Worm (Caenorhabditis elegans) whole organism, late embryonic: Measurements from ENCODE around the gene B0222.11.

Experiments used
- ama-1 ChIP-seq: fragments of 150-350 bp; optimal IDR thresholded peaks from 2 replicates; lab custom pipeline; 2014
- ceh-18 ChIP-seq: sonication (generic microtip); optimal IDR thresholded peaks from 2 replicates; lab custom pipeline; 2016; ENCODE audit warnings: missing genetic modification characterization, missing compliant biosample characterization
- ceh-22 ChIP-seq: sonication (generic microtip); optimal IDR thresholded peaks from 2 replicates; lab custom pipeline; 2017; ENCODE audit warnings: missing biosample characterization, missing genetic modification characterization
- elt-2 ChIP-seq: sonication (generic microtip); optimal IDR thresholded peaks from 2 replicates; lab custom pipeline; 2016; ENCODE audit warnings: missing genetic modification reagents, missing genetic modification characterization, missing compliant biosample characterization
- hlh-30 ChIP-seq: sonication (generic microtip); optimal IDR thresholded peaks from 2 replicates; lab custom pipeline; 2017; ENCODE audit warnings: antibody characterized with exemption, missing genetic modification characterization, missing compliant biosample characterization; ENCODE audit not compliant: insufficient read depth
- nfya-1 ChIP-seq: sonication (generic microtip); optimal IDR thresholded peaks from 2 replicates; lab custom pipeline; 2017; ENCODE audit warnings: missing genetic modification characterization, mild to moderate bottlenecking, missing compliant biosample characterization, antibody characterized with exemption, moderate library complexity
- pros-1 ChIP-seq: fragments of 150-350 bp; optimal IDR thresholded peaks from 2 replicates; lab custom pipeline; 2014; ENCODE audit warnings: missing biosample characterization, missing genetic modification reagents, missing genetic modification characterization
- tbx-2 ChIP-seq: sonication (generic microtip); optimal IDR thresholded peaks from 2 replicates; lab custom pipeline; 2016; ENCODE audit warnings: missing genetic modification characterization, missing compliant biosample characterization
- ttx-3 ChIP-seq: sonication (generic microtip); optimal IDR thresholded peaks from 2 replicates; lab custom pipeline; 2016; ENCODE audit warnings: missing genetic modification reagents, missing genetic modification characterization, missing compliant biosample characterization
- unc-86 ChIP-seq: sonication (generic microtip); optimal IDR thresholded peaks from 2 replicates; lab custom pipeline; 2016; ENCODE audit warnings: missing genetic modification characterization, missing compliant biosample characterization
- ztf-16 ChIP-seq: sonication (generic microtip); optimal IDR thresholded peaks from 2 replicates; lab custom pipeline; 2017; ENCODE audit warnings: missing genetic modification characterization, missing compliant biosample characterization

- TF ChIP-seq hlh-30 (tag; lab: Kevin White, UChicago) (no peak), elt-2 (tag; lab: Kevin White, UChicago) (no peak), ttx-3 (tag; lab: Kevin White, UChicago) (no peak), unc-86 (tag; lab: Kevin White, UChicago) (no peak), ceh-22 (no peak), ama-1 (lab: Kevin White, UChicago) (no peak), ceh-18 (no peak), tbx-2 (tag; lab: Kevin White, UChicago) (no peak), ztf-16 (tag; lab: Kevin White, UChicago) (no peak), pros-1 (tag; lab: Kevin White, UChicago) (no peak), nfya-1 (tag; lab: Kevin White, UChicago) (no peak)
These were observed 23.4 kb upstream of the B0222.11 start, which contains the start of gene sphr-1 for ce11 chrV:9191406-9191805.
